Worm (Caenorhabditis elegans) whole organism, L4/young adult: ENCODE measurements around the gene B0395.3.

ENCODE experiments used
- W03F9.2 ChIP-seq: fragments of 150-350 bp; optimal IDR thresholded peaks from 2 replicates; lab custom pipeline; 2014; ENCODE audit warnings: missing biosample characterization, missing genetic modification characterization
- dao-5 ChIP-seq: sonication (generic microtip); optimal IDR thresholded peaks from 2 replicates; lab custom pipeline; 2016; ENCODE audit warnings: missing genotype, missing genetic modification characterization, moderate library complexity, missing compliant biosample characterization
- him-1 ChIP-seq: sonication (generic microtip); optimal IDR thresholded peaks from 2 replicates; lab custom pipeline; 2016; ENCODE audit warnings: missing genotype, missing genetic modification reagents, missing genetic modification characterization, missing compliant biosample characterization

DNA sequence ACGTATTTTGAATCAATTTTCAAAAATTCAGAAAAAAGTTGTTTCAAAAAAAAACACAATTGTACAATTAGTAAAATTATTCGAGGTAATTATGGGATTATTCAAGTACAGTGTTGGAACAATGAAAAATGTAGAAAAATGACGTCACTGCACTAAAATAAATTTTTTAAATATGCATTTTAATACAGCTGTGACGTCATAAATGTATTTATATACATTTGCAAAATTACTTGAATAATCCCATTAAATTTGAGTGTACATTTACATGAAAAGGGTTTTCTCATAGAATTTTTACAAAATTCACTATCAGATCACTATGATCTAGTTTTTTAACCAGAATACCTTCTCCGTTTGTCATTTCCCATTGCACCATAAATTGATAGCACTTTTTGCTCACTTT is 51.5 kb downstream of the B0395.3 start:
- TF ChIP-seq dao-5 (tag; lab: Kevin White, UChicago), result no peak
- TF ChIP-seq W03F9.2, result no peak
- no peak for TF ChIP-seq him-1 (tag; lab: Kevin White, UChicago)
